Worm (Caenorhabditis elegans) whole organism, L3 larva: ENCODE measurements around the gene F33C8.4.

Experiments used
- R02D3.7 ChIP-seq: fragments of 150-350 bp; optimal IDR thresholded peaks from 2 replicates; lab custom pipeline; 2014; ENCODE audit warnings: missing biosample characterization, missing genetic modification characterization
- fos-1 ChIP-seq: fragments of 150-350 bp; optimal IDR thresholded peaks from 2 replicates; lab custom pipeline; 2014; ENCODE audit warnings: missing biosample characterization, missing genetic modification characterization
- jun-1 ChIP-seq: fragments of 150-350 bp; optimal IDR thresholded peaks from 2 replicates; lab custom pipeline; 2014; ENCODE audit warnings: missing biosample characterization, missing genetic modification reagents, missing genetic modification characterization
- nhr-11 ChIP-seq: fragments of 150-350 bp; optimal IDR thresholded peaks from 2 replicates; lab custom pipeline; 2014; ENCODE audit warnings: missing biosample characterization, missing genetic modification characterization
- snpc-4 ChIP-seq: fragments of 150-350 bp; optimal IDR thresholded peaks from 2 replicates; lab custom pipeline; 2014; ENCODE audit warnings: missing biosample characterization, missing genetic modification characterization

- TF ChIP-seq nhr-11 (tag; lab: Kevin White, UChicago) (no peak), fos-1 (tag; lab: Kevin White, UChicago) (no peak), jun-1 (tag; lab: Kevin White, UChicago) (no peak), snpc-4 (tag; lab: Kevin White, UChicago) (no peak), R02D3.7 (tag; lab: Kevin White, UChicago) (no peak)
Measured at ce11 chrX:14706698-14707285, 25.3 kb upstream of the F33C8.4 start, which contains the start of gene tmem-184.
